Worm (Caenorhabditis elegans) whole organism, L1 larva: Measurements from ENCODE around the gene Y42H9AR.2.

Source experiments
- ama-1 ChIP-seq: fragments of 150-350 bp; optimal IDR thresholded peaks from 2 replicates; lab custom pipeline; 2014
- dsc-1 ChIP-seq: sonication (generic microtip); optimal IDR thresholded peaks from 2 replicates; lab custom pipeline; 2016; ENCODE audit warnings: mild to moderate bottlenecking, missing genetic modification characterization, missing compliant biosample characterization
- hpl-2 ChIP-seq: fragments of 150-350 bp; optimal IDR thresholded peaks from 2 replicates; lab custom pipeline; 2014; ENCODE audit warnings: missing biosample characterization, missing genetic modification reagents, missing genetic modification characterization
- jun-1 ChIP-seq: fragments of 150-350 bp; optimal IDR thresholded peaks from 2 replicates; lab custom pipeline; 2014; ENCODE audit warnings: missing biosample characterization, missing genetic modification reagents, missing genetic modification characterization
- lin-39 ChIP-seq: fragments of 150-350 bp; optimal IDR thresholded peaks from 2 replicates; lab custom pipeline; 2014; ENCODE audit warnings: missing biosample characterization, missing genetic modification reagents, missing genetic modification characterization
- nhr-12 ChIP-seq: sonication (generic microtip); optimal IDR thresholded peaks from 2 replicates; lab custom pipeline; 2017; ENCODE audit warnings: missing biosample characterization, missing genetic modification characterization
- nhr-71 ChIP-seq: sonication (generic microtip); optimal IDR thresholded peaks from 2 replicates; lab custom pipeline; 2016; ENCODE audit warnings: mild to moderate bottlenecking, missing genetic modification characterization, moderate library complexity, missing compliant biosample characterization
- pqm-1 ChIP-seq: sonication (generic microtip); optimal IDR thresholded peaks from 3 replicates; lab custom pipeline; 2017; ENCODE audit warnings: missing biosample characterization, missing genetic modification characterization
- skn-1 ChIP-seq: fragments of 150-350 bp; optimal IDR thresholded peaks from 2 replicates; lab custom pipeline; 2014; ENCODE audit warnings: missing biosample characterization, missing genetic modification characterization
- snpc-4 ChIP-seq: fragments of 150-350 bp; optimal IDR thresholded peaks from 2 replicates; lab custom pipeline; 2014; ENCODE audit warnings: missing biosample characterization, missing genetic modification characterization

DNA sequence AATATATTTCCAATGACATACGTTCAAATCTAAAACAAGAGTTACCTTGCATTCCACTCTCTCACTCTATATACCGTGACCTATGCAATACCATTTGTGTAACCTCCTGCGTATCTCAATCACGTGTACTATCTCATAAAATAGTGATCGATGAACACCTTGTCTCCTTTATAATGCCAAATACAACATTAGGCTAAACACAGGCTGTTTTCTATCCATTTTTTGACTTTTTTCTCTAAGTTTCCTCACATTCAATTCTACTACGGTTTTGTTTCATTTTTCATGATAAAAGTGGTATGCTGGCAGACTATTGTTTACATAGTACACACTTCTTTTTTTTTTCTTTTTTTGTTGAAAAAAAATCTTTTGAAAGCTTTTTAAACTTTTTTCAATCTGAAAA, 46.6 kb downstream of the Y42H9AR.2 start:
- TF ChIP-seq skn-1 (tag; lab: Kevin White, UChicago) (peak; percentile 40), nhr-12 (tag; lab: Kevin White, UChicago) (no peak), lin-39 (tag; lab: Kevin White, UChicago) (no peak), hpl-2 (GFP tag; lab: Kevin White, UChicago) (no peak), snpc-4 (tag; lab: Kevin White, UChicago) (no peak), ama-1 (lab: Kevin White, UChicago) (no peak), jun-1 (tag; lab: Kevin White, UChicago) (no peak), nhr-71 (tag; lab: Kevin White, UChicago) (peak; percentile 65), pqm-1 (tag; lab: Kevin White, UChicago) (no peak), dsc-1 (tag; lab: Kevin White, UChicago) (no peak)
